Worm (Caenorhabditis elegans) whole organism, young adult: ENCODE results near the gene C14A4.12.

Experiments
- B0336.3 ChIP-seq: fragments of 200-800 bp; sonication (Bioruptor generic); IDR thresholded peaks from 2 replicates; pipeline ENCODE4 v1.3.6; 2022; ENCODE audit warnings: missing genetic modification characterization, missing compliant biosample characterization
- T26A5.8 ChIP-seq: sonication (generic microtip); optimal IDR thresholded peaks from 2 replicates; lab custom pipeline; 2016; ENCODE audit warnings: missing genetic modification characterization, missing compliant biosample characterization
- Y95B8A.8 ChIP-seq: fragments of 200-800 bp; sonication (Bioruptor generic); IDR thresholded peaks from 2 replicates; pipeline ENCODE4 v1.3.6; 2022; ENCODE audit warnings: missing genetic modification reagents, missing genetic modification characterization, missing compliant biosample characterization
- akir-1 ChIP-seq: fragments of 200-800 bp; sonication (Bioruptor generic); optimal IDR thresholded peaks from 2 replicates; lab custom pipeline; 2018; ENCODE audit warnings: mild to moderate bottlenecking, missing genetic modification characterization, moderate library complexity, missing compliant biosample characterization
- attf-3 ChIP-seq: fragments of 200-800 bp; sonication (Bioruptor generic); conservative IDR thresholded peaks from 2 replicates; pipeline ENCODE4 v1.3.6; 2022; ENCODE audit warnings: missing genetic modification reagents, missing genetic modification characterization, missing compliant biosample characterization
- attf-5 ChIP-seq: fragments of 200-800 bp; sonication (Bioruptor generic); optimal IDR thresholded peaks from 2 replicates; lab custom pipeline; 2018; ENCODE audit warnings: mild to moderate bottlenecking, missing genetic modification characterization, missing compliant biosample characterization
- ccch-3 ChIP-seq: fragments of 200-800 bp; sonication (Bioruptor generic); optimal IDR thresholded peaks from 2 replicates; lab custom pipeline; 2018; ENCODE audit warnings: mild to moderate bottlenecking, missing genetic modification characterization, missing compliant biosample characterization
- ceh-100 ChIP-seq: fragments of 200-800 bp; sonication (Bioruptor generic); IDR thresholded peaks from 2 replicates; pipeline ENCODE4 v1.3.6; 2022; ENCODE audit warnings: missing genetic modification reagents, missing genetic modification characterization, missing compliant biosample characterization
- ceh-40 ChIP-seq: fragments of 200-800 bp; sonication (Bioruptor generic); IDR thresholded peaks from 2 replicates; pipeline ENCODE4 v1.3.6; 2022; ENCODE audit warnings: missing genetic modification characterization, missing compliant biosample characterization
- ceh-58 ChIP-seq: fragments of 200-800 bp; sonication (Bioruptor generic); IDR thresholded peaks from 2 replicates; pipeline ENCODE4 v1.3.6; 2022; ENCODE audit warnings: missing genetic modification characterization, missing compliant biosample characterization
- chd-7 ChIP-seq: sonication (generic microtip); optimal IDR thresholded peaks from 2 replicates; lab custom pipeline; 2016; ENCODE audit warnings: mild to moderate bottlenecking, missing genetic modification characterization, moderate library complexity, missing compliant biosample characterization
- dpl-1 ChIP-seq: fragments of 150-350 bp; optimal IDR thresholded peaks from 2 replicates; lab custom pipeline; 2014; ENCODE audit warnings: missing biosample characterization, missing genetic modification reagents, missing genetic modification characterization
- efl-1 ChIP-seq: fragments of 150-350 bp; optimal IDR thresholded peaks from 2 replicates; lab custom pipeline; 2014; ENCODE audit warnings: missing biosample characterization, missing genetic modification reagents, missing genetic modification characterization
- egl-18 ChIP-seq: fragments of 200-800 bp; sonication (Bioruptor generic); IDR thresholded peaks from 2 replicates; pipeline ENCODE4 v1.3.6; 2022; ENCODE audit warnings: missing genetic modification reagents, missing genetic modification characterization, missing compliant biosample characterization
- egrh-3 ChIP-seq: fragments of 200-800 bp; sonication (Bioruptor generic); IDR thresholded peaks from 2 replicates; pipeline ENCODE4 v1.3.6; 2022; ENCODE audit warnings: missing genetic modification reagents, missing genetic modification characterization, missing compliant biosample characterization
- hlh-26 ChIP-seq: fragments of 200-800 bp; sonication (Bioruptor generic); conservative IDR thresholded peaks from 2 replicates; pipeline ENCODE4 v1.3.6; 2022; ENCODE audit warnings: missing genetic modification reagents, missing genetic modification characterization, missing compliant biosample characterization
- hmg-20 ChIP-seq: fragments of 200-800 bp; sonication (Bioruptor generic); IDR thresholded peaks from 2 replicates; pipeline ENCODE4 v1.3.6; 2022; ENCODE audit warnings: missing genetic modification reagents, missing genetic modification characterization, missing compliant biosample characterization
- hsf-1 ChIP-seq: fragments of 200-800 bp; sonication (Bioruptor generic); IDR thresholded peaks from 2 replicates; pipeline ENCODE4 v1.3.6; 2022; ENCODE audit warnings: missing genetic modification reagents, missing genetic modification characterization, missing compliant biosample characterization
- let-607 ChIP-seq, 2 experiments: fragments of 200-800 bp in 1 of 2; sonication (Bioruptor generic) in 1 of 2; sonication (generic microtip) in 1 of 2; optimal IDR thresholded peaks; 2 replicates each; lab custom pipeline; 2016 to 2018; ENCODE audit warnings: mild to moderate bottlenecking in 2 of 2, missing compliant biosample characterization in 2 of 2, missing genetic modification characterization in 2 of 2, moderate library complexity in 2 of 2, missing genotype in 1 of 2
- lin-26 ChIP-seq: fragments of 200-800 bp; sonication (Bioruptor generic); IDR thresholded peaks from 2 replicates; pipeline ENCODE4 v1.3.6; 2022; ENCODE audit warnings: missing genetic modification reagents, missing genetic modification characterization, missing compliant biosample characterization
- lin-35 ChIP-seq, 3 experiments: fragments of 150-350 bp in 2 of 3; sonication (generic microtip) in 1 of 3; optimal IDR thresholded peaks; 2 replicates each; lab custom pipeline; 2014 to 2018; ENCODE audit warnings: missing biosample characterization in 3 of 3, missing genetic modification characterization in 3 of 3, missing genetic modification reagents in 3 of 3
- lsl-1 ChIP-seq: fragments of 200-800 bp; sonication (Bioruptor generic); optimal IDR thresholded peaks from 2 replicates; lab custom pipeline; 2018; ENCODE audit warnings: mild to moderate bottlenecking, missing genetic modification characterization, moderate library complexity, missing compliant biosample characterization
- lsy-27 ChIP-seq: sonication (generic microtip); optimal IDR thresholded peaks from 2 replicates; lab custom pipeline; 2017; ENCODE audit warnings: missing genetic modification characterization, mild to moderate bottlenecking, missing compliant biosample characterization, antibody characterized with exemption, missing genotype, borderline replicate concordance; ENCODE audit not compliant: insufficient read depth
- mes-4 ChIP-seq: sonication (generic microtip); optimal IDR thresholded peaks from 2 replicates; lab custom pipeline; 2016; ENCODE audit warnings: missing genotype, missing genetic modification characterization, missing compliant biosample characterization
- mxl-1 ChIP-seq: sonication (generic microtip); optimal IDR thresholded peaks from 2 replicates; lab custom pipeline; 2016; ENCODE audit warnings: missing genetic modification characterization, missing compliant biosample characterization
- nfya-2 ChIP-seq: fragments of 200-800 bp; sonication (Bioruptor generic); IDR thresholded peaks from 2 replicates; pipeline ENCODE4 v1.3.6; 2022; ENCODE audit warnings: missing genetic modification reagents, missing genetic modification characterization, missing compliant biosample characterization
- nhr-27 ChIP-seq: fragments of 200-800 bp; sonication (Bioruptor generic); optimal IDR thresholded peaks from 2 replicates; lab custom pipeline; 2018; ENCODE audit warnings: mild to moderate bottlenecking, missing genetic modification characterization, moderate library complexity, missing compliant biosample characterization
- nhr-90 ChIP-seq: sonication (generic microtip); optimal IDR thresholded peaks from 2 replicates; lab custom pipeline; 2016; ENCODE audit warnings: missing genotype, mild to moderate bottlenecking, missing genetic modification characterization, missing compliant biosample characterization
- rcor-1 ChIP-seq: fragments of 200-800 bp; sonication (Bioruptor generic); IDR thresholded peaks from 2 replicates; pipeline ENCODE4 v1.3.6; 2022; ENCODE audit warnings: missing genetic modification reagents, missing genetic modification characterization, missing compliant biosample characterization
- rec-8 ChIP-seq, 2 experiments: sonication (generic microtip); optimal IDR thresholded peaks; 2 replicates each; lab custom pipeline; 2016; ENCODE audit warnings: mild to moderate bottlenecking in 2 of 2, missing genetic modification characterization in 2 of 2, missing genetic modification reagents in 2 of 2, missing genotype in 2 of 2, missing biosample characterization in 1 of 2, missing compliant biosample characterization in 1 of 2, moderate library complexity in 1 of 2
- repo-1 ChIP-seq: sonication (generic microtip); optimal IDR thresholded peaks from 2 replicates; lab custom pipeline; 2017; ENCODE audit warnings: mild to moderate bottlenecking, missing genetic modification characterization, missing compliant biosample characterization
- snpc-1.3 ChIP-seq: sonication (generic microtip); optimal IDR thresholded peaks from 2 replicates; lab custom pipeline; 2017; ENCODE audit warnings: missing genetic modification characterization, mild to moderate bottlenecking, missing compliant biosample characterization, antibody characterized with exemption, moderate library complexity, missing genotype, missing genetic modification reagents; ENCODE audit not compliant: insufficient read depth
- snpc-4 ChIP-seq, 5 experiments: fragments of 150-350 bp in 1 of 5; sonication (generic microtip) in 4 of 5; optimal IDR thresholded peaks; 2 replicates each; lab custom pipeline; 2014 to 2018; ENCODE audit warnings: missing genetic modification characterization in 5 of 5, missing biosample characterization in 3 of 5, antibody characterized with exemption in 2 of 5, mild to moderate bottlenecking in 2 of 5, missing compliant biosample characterization in 2 of 5, missing genotype in 2 of 5, moderate library complexity in 2 of 5, missing genetic modification reagents in 1 of 5
- tbx-9 ChIP-seq: sonication (generic microtip); optimal IDR thresholded peaks from 2 replicates; lab custom pipeline; 2016; ENCODE audit warnings: borderline replicate concordance, missing genetic modification characterization, inconsistent platforms, missing compliant biosample characterization
- unc-62 ChIP-seq: fragments of 150-350 bp; optimal IDR thresholded peaks from 2 replicates; lab custom pipeline; 2014; ENCODE audit warnings: missing biosample characterization, missing genetic modification reagents, missing genetic modification characterization
- xnd-1 ChIP-seq: sonication (generic microtip); optimal IDR thresholded peaks from 2 replicates; lab custom pipeline; 2016; ENCODE audit warnings: missing genotype, missing genetic modification reagents, missing genetic modification characterization, missing compliant biosample characterization
- zfh-2 ChIP-seq: fragments of 200-800 bp; sonication (Bioruptor generic); conservative IDR thresholded peaks from 2 replicates; pipeline ENCODE4 v1.3.6; 2022; ENCODE audit warnings: missing genetic modification reagents, missing genetic modification characterization, missing compliant biosample characterization
- zim-3 ChIP-seq: sonication (generic microtip); optimal IDR thresholded peaks from 2 replicates; lab custom pipeline; 2017; ENCODE audit warnings: mild to moderate bottlenecking, missing genetic modification characterization, moderate library complexity, missing compliant biosample characterization
- ztf-22 ChIP-seq: fragments of 200-800 bp; sonication (Bioruptor generic); optimal IDR thresholded peaks from 2 replicates; lab custom pipeline; 2018; ENCODE audit warnings: mild to moderate bottlenecking, missing genetic modification characterization, moderate library complexity, missing compliant biosample characterization
- ztf-25 ChIP-seq: fragments of 200-800 bp; sonication (Bioruptor generic); IDR thresholded peaks from 2 replicates; pipeline ENCODE4 v1.3.6; 2022; ENCODE audit warnings: missing genetic modification reagents, missing genetic modification characterization, missing compliant biosample characterization
- ztf-6 ChIP-seq: fragments of 200-800 bp; sonication (Bioruptor generic); IDR thresholded peaks from 2 replicates; pipeline ENCODE4 v1.3.6; 2022; ENCODE audit warnings: missing genetic modification reagents, missing genetic modification characterization, missing compliant biosample characterization

Gene C14A4.12

ce11 chrII:10566458-10566857 lies 46.4 kb upstream of the C14A4.12 start:
- TF ChIP-seq zfh-2 (peak; percentile 59), T26A5.8 (no peak)
- TF ChIP-seq, all 124 proteins: peak for 1

DNA sequence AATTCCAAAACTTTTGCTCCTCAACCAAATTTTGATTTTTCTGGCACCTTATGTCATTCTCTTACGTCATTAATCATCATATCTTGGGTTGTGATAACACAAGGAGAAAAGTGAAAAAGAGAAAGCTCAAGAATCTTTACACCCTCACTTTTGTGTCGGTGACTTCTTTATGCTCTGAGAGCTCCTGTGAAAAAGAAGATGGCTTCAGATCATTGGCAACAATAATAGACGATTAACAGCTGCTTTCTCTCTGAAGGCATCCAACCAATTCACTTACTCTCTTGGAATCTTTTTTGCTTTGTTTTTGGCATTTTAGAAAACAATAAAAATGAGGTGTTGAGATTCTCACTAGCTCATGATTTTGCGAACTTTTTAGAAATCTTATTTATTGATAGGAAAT lies 43.3 kb upstream of the C14A4.12 start:
- no peak for TF ChIP-seq attf-3
- no peak for TF ChIP-seq hmg-20
- no peak for TF ChIP-seq ccch-3 (GFP tag; lab: Kevin White, UChicago)
- no peak for TF ChIP-seq tbx-9 (tag; lab: Kevin White, UChicago)
- TF ChIP-seq hlh-26 (GFP tag; lab: Robert Waterston, UW), result no peak
- no peak for TF ChIP-seq lin-35 (GFP tag; optimal IDR thresholded peaks at IDR 0.05; lab: Kevin White, UChicago)
- no peak for TF ChIP-seq ceh-100 (GFP tag; lab: Robert Waterston, UW)
- TF ChIP-seq ztf-22 (GFP tag; lab: Kevin White, UChicago), result no peak
- TF ChIP-seq ceh-58, result no peak
- TF ChIP-seq chd-7 (tag; lab: Kevin White, UChicago), result no peak

- no peak for TF ChIP-seq nhr-27 (tag; lab: Kevin White, UChicago)
- TF ChIP-seq hsf-1 (GFP tag; lab: Robert Waterston, UW), result no peak
- no peak for TF ChIP-seq nhr-90 (tag; lab: Kevin White, UChicago)
- no peak for TF ChIP-seq ztf-6 (GFP tag; lab: Robert Waterston, UW)
- TF ChIP-seq repo-1, result no peak
- no peak for TF ChIP-seq lsl-1
- TF ChIP-seq mxl-1 (tag; lab: Kevin White, UChicago), result no peak
Measured at ce11 chrII:10570302-10570701, 42.5 kb upstream of the C14A4.12 start, which contains the start of gene txt-13. Gene txt-13 (plus strand): TSS chrII:10570602.

DNA sequence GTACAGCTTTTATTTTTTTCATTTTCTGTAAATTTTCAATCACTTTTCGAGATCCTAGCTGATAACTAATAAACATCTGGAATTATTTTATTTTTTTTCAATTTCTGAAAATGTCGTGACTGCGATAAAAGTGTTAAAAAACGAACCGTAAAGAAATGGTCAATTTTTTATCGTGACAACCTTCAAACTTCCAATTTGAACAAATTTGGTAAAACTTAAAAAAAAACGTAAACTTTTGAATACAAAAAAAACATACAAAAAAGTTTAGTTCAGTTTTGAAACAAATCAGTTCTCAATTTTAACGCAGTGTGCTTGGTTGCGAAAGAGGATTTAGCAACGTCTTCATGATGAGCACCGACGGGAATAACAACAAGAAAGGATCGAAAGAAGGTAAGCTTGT lies 40.9 kb upstream of the C14A4.12 start, which contains the start of gene C06A1.3:
C06A1.3 (plus strand) TSS at position 301 of the 400 bp plus-strand sequence.
- TF ChIP-seq rec-8 (tag; optimal IDR thresholded peaks at IDR 0.05; lab: Kevin White, UChicago) (no peak), egl-18 (GFP tag; lab: Robert Waterston, UW) (no peak), efl-1 (GFP tag; lab: Kevin White, UChicago) (no peak), ztf-22 (GFP tag; lab: Kevin White, UChicago) (no peak), B0336.3 (GFP tag; lab: Robert Waterston, UW) (no peak), ceh-40 (no peak), attf-5 (GFP tag; lab: Kevin White, UChicago) (no peak), mes-4 (tag; lab: Kevin White, UChicago) (no peak), nfya-2 (GFP tag; lab: Robert Waterston, UW) (no peak), Y95B8A.8 (GFP tag; lab: Robert Waterston, UW) (no peak), lin-26 (GFP tag; lab: Robert Waterston, UW) (no peak), rcor-1 (no peak), repo-1 (no peak), ceh-58 (no peak), tbx-9 (tag; lab: Kevin White, UChicago) (no peak), lin-35 (GFP tag; optimal IDR thresholded peaks at IDR 0.05; lab: Kevin White, UChicago) (no peak)

- TF ChIP-seq lsy-27 (tag; lab: Kevin White, UChicago), result no peak
- no peak for TF ChIP-seq xnd-1 (tag; lab: Kevin White, UChicago)
- TF ChIP-seq unc-62 (GFP tag; lab: Kevin White, UChicago), result no peak
- peak; percentile 35 for TF ChIP-seq snpc-1.3 (tag; lab: Kevin White, UChicago)
- no peak for TF ChIP-seq ztf-25 (GFP tag; lab: Robert Waterston, UW)
- TF ChIP-seq let-607 (tag; optimal IDR thresholded peaks at IDR 0.05; lab: Kevin White, UChicago), result no peak
- TF ChIP-seq rcor-1, result 0 out of 2 replicates have a peak, but pooled peaks have one; percentile 19
- no peak for TF ChIP-seq lsl-1
- no peak for TF ChIP-seq dpl-1 (GFP tag; lab: Kevin White, UChicago)
- TF ChIP-seq akir-1 (GFP tag; lab: Kevin White, UChicago), result no peak
- TF ChIP-seq zim-3, result no peak
- TF ChIP-seq snpc-4 (GFP tag; optimal IDR thresholded peaks at IDR 0.05; lab: Kevin White, UChicago), result peak; percentile 33
- no peak for TF ChIP-seq snpc-4 (tag; optimal IDR thresholded peaks at IDR 0.05; lab: Kevin White, UChicago)
- no peak for TF ChIP-seq egrh-3 (GFP tag; lab: Robert Waterston, UW)
- no peak for TF ChIP-seq nhr-90 (tag; lab: Kevin White, UChicago)
- TF ChIP-seq ceh-100 (GFP tag; lab: Robert Waterston, UW), result 0 out of 2 replicates have a peak, but pooled peaks have one; percentile 9
Measured at ce11 chrII:10574177-10574576, 38.7 kb upstream of the C14A4.12 start.
